Fruit fly (Drosophila melanogaster) whole organism, embryonic: ENCODE data around the gene CG32847.

ENCODE experiments used
- Aef1 ChIP-seq: fragments of 200-800 bp; sonication (Bioruptor generic); IDR thresholded peaks from 3 replicates; pipeline ENCODE4 v1.3.6; 2022; ENCODE audit warnings: missing biosample characterization, missing genetic modification characterization
- Awh ChIP-seq: fragments of 200-800 bp; sonication (Bioruptor generic); IDR thresholded peaks from 2 replicates; pipeline ENCODE4, ENCODE4 v1.3.6; 2022; ENCODE audit warnings: missing biosample characterization, missing genetic modification characterization
- Blimp-1 ChIP-seq: fragments of 200-800 bp; sonication (Bioruptor generic); optimal IDR thresholded peaks from 3 replicates; lab custom pipeline; 2018; ENCODE audit warnings: missing biosample characterization, missing genetic modification characterization, mild to moderate bottlenecking, moderate library complexity, missing genetic modification reagents
- CG11560 ChIP-seq: fragments of 200-800 bp; sonication (Bioruptor generic); IDR thresholded peaks from 3 replicates; pipeline ENCODE4 v1.3.6; 2022; ENCODE audit warnings: missing biosample characterization, missing genetic modification characterization
- CG15073 ChIP-seq: fragments of 200-800 bp; sonication (Bioruptor generic); optimal IDR thresholded peaks from 2 replicates; lab custom pipeline; 2016; ENCODE audit warnings: missing biosample characterization, missing genetic modification characterization
- CG18619 ChIP-seq: fragments of 200-800 bp; sonication (Bioruptor generic); optimal IDR thresholded peaks from 3 replicates; lab custom pipeline; 2017; ENCODE audit warnings: missing biosample characterization, mild to moderate bottlenecking, missing genetic modification characterization
- CG2129 ChIP-seq: fragments of 200-800 bp; sonication (Bioruptor generic); IDR thresholded peaks from 2 replicates; pipeline ENCODE4 v1.3.6; 2022; ENCODE audit warnings: missing biosample characterization, missing genetic modification characterization; ENCODE audit not compliant: partially characterized antibody
- CG32772 ChIP-seq: fragments of 200-800 bp; sonication (Bioruptor generic); IDR thresholded peaks from 2 replicates; pipeline ENCODE4 v1.3.6; 2022; ENCODE audit warnings: missing biosample characterization, missing genetic modification characterization
- CG9215 ChIP-seq: fragments of 200-800 bp; sonication (Bioruptor generic); IDR thresholded peaks from 2 replicates; pipeline ENCODE4 v1.3.6; 2022; ENCODE audit warnings: missing biosample characterization, missing genetic modification characterization
- Chrac-16 ChIP-seq: fragments of 200-800 bp; sonication (Bioruptor generic); optimal IDR thresholded peaks from 3 replicates; lab custom pipeline; 2016; ENCODE audit warnings: missing biosample characterization, missing genetic modification characterization
- Dp ChIP-seq: fragments of 200-800 bp; sonication (Bioruptor generic); optimal IDR thresholded peaks from 2 replicates; lab custom pipeline; 2018; ENCODE audit warnings: missing biosample characterization, mild to moderate bottlenecking, missing genetic modification characterization, moderate library complexity
- Drgx ChIP-seq: fragments of 200-800 bp; sonication (Bioruptor generic); IDR thresholded peaks from 2 replicates; pipeline ENCODE4 v1.3.6; 2022; ENCODE audit warnings: missing biosample characterization, missing genetic modification characterization
- Eip74EF ChIP-seq, 2 experiments: fragments of 200-800 bp in 1 of 2; fragments of >200 bp in 1 of 2; sonication (Bioruptor generic) in 1 of 2; optimal IDR thresholded peaks; 2 replicates each; lab custom pipeline; 2017 to 2019; ENCODE audit warnings: missing biosample characterization in 2 of 2, missing genetic modification characterization in 2 of 2, mild to moderate bottlenecking in 1 of 2, moderate library complexity in 1 of 2
- GATAe ChIP-seq: fragments of 200-800 bp; sonication (Bioruptor generic); conservative IDR thresholded peaks from 2 replicates; pipeline ENCODE4 v1.3.6; 2022; ENCODE audit warnings: missing biosample characterization, missing genetic modification characterization
- MBD-R2 ChIP-seq: fragments of 200-800 bp; sonication (Bioruptor generic); IDR thresholded peaks from 2 replicates; pipeline ENCODE4 v1.3.6; 2022; ENCODE audit warnings: missing biosample characterization, missing genetic modification characterization
- Med ChIP-seq: fragments of 200-800 bp; sonication (Bioruptor generic); peaks from one replicate; lab custom pipeline; 2016; ENCODE audit warnings: missing biosample characterization, missing genetic modification characterization, mild to moderate bottlenecking, inconsistent platforms, moderate library complexity
- NC2α ChIP-seq: fragments of 200-800 bp; sonication (Bioruptor generic); optimal IDR thresholded peaks from 2 replicates; lab custom pipeline; 2016; ENCODE audit warnings: missing biosample characterization, missing genetic modification characterization
- Oaz ChIP-seq: fragments of 200-800 bp; sonication (Bioruptor generic); IDR thresholded peaks from 2 replicates; pipeline ENCODE4 v1.3.6; 2022; ENCODE audit warnings: missing biosample characterization, missing genetic modification characterization
- Pdp1 ChIP-seq, 2 experiments: fragments of 200-800 bp; sonication (Bioruptor generic); optimal IDR thresholded peaks; 3 replicates each; lab custom pipeline; 2016; ENCODE audit warnings: missing biosample characterization in 2 of 2, missing genetic modification characterization in 2 of 2, mild to moderate bottlenecking in 1 of 2, moderate library complexity in 1 of 2
- Side ChIP-seq: fragments of 200-800 bp; sonication (Bioruptor generic); optimal IDR thresholded peaks from 2 replicates; lab custom pipeline; 2016; ENCODE audit warnings: missing biosample characterization, missing genetic modification characterization
- Xbp1 ChIP-seq: fragments of 200-800 bp; sonication (Bioruptor generic); optimal IDR thresholded peaks from 3 replicates; lab custom pipeline; 2016; ENCODE audit warnings: missing biosample characterization, mild to moderate bottlenecking, missing genetic modification characterization
- ab ChIP-seq: fragments of 200-800 bp; sonication (Bioruptor generic); optimal IDR thresholded peaks from 2 replicates; lab custom pipeline; 2016; ENCODE audit warnings: missing biosample characterization, missing genetic modification characterization
- aop ChIP-seq: fragments of 200-800 bp; sonication (Bioruptor generic); IDR thresholded peaks from 2 replicates; pipeline ENCODE4 v1.3.6; 2022; ENCODE audit warnings: missing biosample characterization, missing genetic modification characterization
- ase ChIP-seq: fragments of 200-800 bp; sonication (Bioruptor generic); IDR thresholded peaks from 3 replicates; pipeline ENCODE4 v1.3.6; 2022; ENCODE audit warnings: missing biosample characterization, missing genetic modification characterization
- bcd ChIP-seq: fragments of 200-800 bp; sonication (Bioruptor generic); optimal IDR thresholded peaks from 2 replicates; lab custom pipeline; 2017; ENCODE audit warnings: missing biosample characterization, mild to moderate bottlenecking, missing genetic modification characterization
- cad ChIP-seq: fragments of >200 bp; optimal IDR thresholded peaks from 2 replicates; lab custom pipeline; 2017; ENCODE audit warnings: missing biosample characterization, missing genetic modification characterization
- ci ChIP-seq: fragments of 200-800 bp; sonication (Bioruptor generic); IDR thresholded peaks from 3 replicates; pipeline ENCODE4 v1.3.6; 2022; ENCODE audit warnings: missing biosample characterization, missing genetic modification characterization
- dimm ChIP-seq: fragments of 200-800 bp; sonication (Bioruptor generic); IDR thresholded peaks from 2 replicates; pipeline ENCODE4 v1.3.6; 2022; ENCODE audit warnings: missing biosample characterization, missing genetic modification characterization
- eve ChIP-seq, 2 experiments: fragments of >200 bp; optimal IDR thresholded peaks; 2 replicates each; lab custom pipeline; 2017; ENCODE audit warnings: missing biosample characterization in 2 of 2, missing genetic modification characterization in 2 of 2
- grn ChIP-seq: fragments of 200-800 bp; sonication (Bioruptor generic); optimal IDR thresholded peaks from 3 replicates; lab custom pipeline; 2017; ENCODE audit warnings: missing biosample characterization, missing genetic modification characterization
- gsb ChIP-seq: fragments of 200-800 bp; sonication (Bioruptor generic); IDR thresholded peaks from 2 replicates; pipeline ENCODE4 v1.3.6; 2022; ENCODE audit warnings: missing biosample characterization, missing genetic modification characterization
- ham ChIP-seq: fragments of 200-800 bp; sonication (Bioruptor generic); IDR thresholded peaks from 2 replicates; pipeline ENCODE4 v1.3.6; 2022; ENCODE audit warnings: missing biosample characterization, missing genetic modification characterization
- her ChIP-seq: fragments of 200-800 bp; sonication (Bioruptor generic); optimal IDR thresholded peaks from 2 replicates; lab custom pipeline; 2016; ENCODE audit warnings: missing biosample characterization, missing genetic modification characterization
- inv ChIP-seq: fragments of 200-800 bp; sonication (Bioruptor generic); IDR thresholded peaks from 2 replicates; pipeline ENCODE4 v1.3.6; 2022; ENCODE audit warnings: missing biosample characterization, missing genetic modification characterization; ENCODE audit not compliant: partially characterized antibody
- mld ChIP-seq: fragments of 200-800 bp; sonication (Bioruptor generic); IDR thresholded peaks from 3 replicates; pipeline ENCODE4 v1.3.6; 2022; ENCODE audit warnings: missing biosample characterization, missing genetic modification characterization; ENCODE audit not compliant: partially characterized antibody
- org-1 ChIP-seq: fragments of 200-800 bp; sonication (Bioruptor generic); optimal IDR thresholded peaks from 2 replicates; lab custom pipeline; 2017; ENCODE audit warnings: missing biosample characterization, missing genetic modification characterization
- pan ChIP-seq, 4 experiments: fragments of >200 bp in 3 of 4; fragments of 200-800 bp in 1 of 4; sonication (Bioruptor generic) in 1 of 4; optimal IDR thresholded peaks in 3 of 4; IDR thresholded peaks in 1 of 4; 2 replicates each; pipeline versions ENCODE4 v1.3.6 to Lab custom; 2017 to 2022; ENCODE audit warnings: missing biosample characterization in 2 of 4, missing genetic modification characterization in 2 of 4, mixed read lengths in 1 of 4
- pros ChIP-seq: fragments of 200-800 bp; sonication (Bioruptor generic); optimal IDR thresholded peaks from 3 replicates; lab custom pipeline; 2019; ENCODE audit warnings: missing biosample characterization, mild to moderate bottlenecking, missing genetic modification characterization, moderate library complexity
- schlank ChIP-seq: fragments of 200-800 bp; sonication (Bioruptor generic); optimal IDR thresholded peaks from 2 replicates; lab custom pipeline; 2018; ENCODE audit warnings: missing biosample characterization, mild to moderate bottlenecking, missing genetic modification characterization
- sd ChIP-seq: fragments of 200-800 bp; sonication (Bioruptor generic); optimal IDR thresholded peaks from 3 replicates; lab custom pipeline; 2018; ENCODE audit warnings: missing biosample characterization, mild to moderate bottlenecking, missing genetic modification characterization, moderate library complexity
- slbo ChIP-seq: fragments of 200-800 bp; sonication (Bioruptor generic); IDR thresholded peaks from 2 replicates; pipeline ENCODE4 v1.3.6; 2022; ENCODE audit warnings: missing biosample characterization, missing genetic modification characterization
- slou ChIP-seq: fragments of 200-800 bp; sonication (Bioruptor generic); optimal IDR thresholded peaks from 3 replicates; lab custom pipeline; 2016; ENCODE audit warnings: missing biosample characterization, missing genetic modification characterization
- tin ChIP-seq: fragments of 200-800 bp; sonication (Bioruptor generic); optimal IDR thresholded peaks from 3 replicates; lab custom pipeline; 2016; ENCODE audit warnings: missing biosample characterization, missing genetic modification characterization
- z ChIP-seq: fragments of 200-800 bp; sonication (Bioruptor generic); IDR thresholded peaks from 3 replicates; pipeline ENCODE4 v1.3.6; 2022; ENCODE audit warnings: missing biosample characterization, missing genetic modification characterization

Gene CG32847

dm6 chr3L:15140268-15140957, 19.0 kb downstream of the CG32847 start (continued):
- TF ChIP-seq mld (GFP tag; lab: Robert Waterston, UW) (no peak), her (no peak), NC2α (GFP tag; lab: Kevin White, UChicago) (no peak), GATAe (GFP tag; lab: Robert Waterston, UW) (no peak), CG9215 (no peak), ci (GFP tag; lab: Robert Waterston, UW) (0 out of 3 replicates have a peak, but pooled peaks have one; percentile 21), CG2129 (GFP tag; lab: Robert Waterston, UW) (no peak), dimm (GFP tag; lab: Robert Waterston, UW) (no peak), pros (GFP tag; lab: Kevin White, UChicago) (no peak), CG15073 (no peak), tin (GFP tag; lab: Kevin White, UChicago) (no peak), Oaz (GFP tag; lab: Robert Waterston, UW) (no peak), bcd (GFP tag; lab: Kevin White, UChicago) (no peak), inv (GFP tag; lab: Robert Waterston, UW) (no peak), Chrac-16 (no peak), slou (GFP tag; lab: Kevin White, UChicago) (no peak), Pdp1 (GFP tag; optimal IDR thresholded peaks at IDR 0.05; lab: Kevin White, UChicago) (peak in 1 of 2 experiments; percentile 85), ase (GFP tag; lab: Robert Waterston, UW) (no peak), Aef1 (no peak), ham (no peak), Drgx (GFP tag; lab: Robert Waterston, UW) (0 out of 2 replicates have a peak, but pooled peaks have one; percentile 17), Side (no peak), sd (tag; lab: Kevin White, UChicago) (no peak), MBD-R2 (GFP tag; lab: Robert Waterston, UW) (no peak; the same call in 1 of the 2 replicates), CG11560 (tag; lab: Robert Waterston, UW) (peak; percentile 47; the same call in 1 of the 3 replicates), slbo (0 out of 2 replicates have a peak, but pooled peaks have one; percentile 10), gsb (GFP tag; lab: Robert Waterston, UW) (0 out of 2 replicates have a peak, but pooled peaks have one; percentile 30), cad (peak; percentile 25), aop (GFP tag; lab: Robert Waterston, UW) (no peak), Xbp1 (GFP tag; lab: Kevin White, UChicago) (peak; percentile 88), Blimp-1 (no peak), Med (GFP tag; lab: Kevin White, UChicago) (peak; percentile 76), schlank (no peak), org-1 (GFP tag; lab: Kevin White, UChicago) (no peak), eve (GFP tag; optimal IDR thresholded peaks at IDR 0.05; lab: Kevin White, UChicago) (no peak), Awh (GFP tag; lab: Robert Waterston, UW) (0 out of 2 replicates have a peak, but pooled peaks have one; percentile 6), Eip74EF (GFP tag; optimal IDR thresholded peaks at IDR 0.05; lab: Kevin White, UChicago) (no peak), CG18619 (GFP tag; lab: Kevin White, UChicago) (no peak), grn (GFP tag; lab: Kevin White, UChicago) (peak; percentile 24), ab (GFP tag; lab: Kevin White, UChicago) (no peak), Dp (no peak), CG32772 (GFP tag; lab: Robert Waterston, UW) (no peak), pan (optimal IDR thresholded peaks at IDR 0.05; lab: Kevin White, UChicago) (no peak), pan (GFP tag; optimal IDR thresholded peaks at IDR 0.05 in 1 of 2, IDR thresholded peaks at IDR 0.05 in 1 of 2) (no peak), z (no peak)
